Worm (Caenorhabditis elegans): ENCODE data around the gene Y46E12A.2.
A peak's percentile ranks its signal among the peaks of the same experiment; 100 is the strongest.

Y46E12A.2 gene

DNA sequence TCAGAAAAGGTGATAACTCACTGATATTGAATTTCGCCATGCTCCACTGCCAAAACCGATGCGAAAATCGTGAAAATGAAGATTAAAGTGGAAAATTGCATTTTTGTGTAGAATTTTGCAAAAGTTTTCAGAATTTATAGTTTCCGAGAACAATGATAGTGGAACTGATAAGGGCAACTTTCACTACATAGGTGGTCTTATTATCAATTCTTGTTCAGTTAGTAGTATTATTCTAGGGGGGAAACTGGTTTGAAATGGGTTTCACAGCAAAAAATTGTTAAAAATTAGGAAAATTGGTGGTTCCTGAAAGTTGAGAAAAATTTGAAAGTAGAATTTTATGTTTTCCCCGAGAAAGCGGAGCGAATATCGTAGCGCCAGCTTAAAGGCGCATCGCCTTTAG is 581 bp upstream of the Y46E12A.2 start, which contains the start of gene Y46E12A.5:
TSS of gene Y46E12A.5 (minus strand) at position 101 of the 400 bp plus-strand sequence.
- TF ChIP-seq nhr-11 (tag; optimal IDR thresholded peaks at IDR 0.05) (no peak), daf-12 (tag; optimal IDR thresholded peaks at IDR 0.05) (no peak), pqm-1 (tag; optimal IDR thresholded peaks at IDR 0.05) (no peak), fkh-2 (tag; optimal IDR thresholded peaks at IDR 0.05) (no peak), nhr-28 (tag; optimal IDR thresholded peaks at IDR 0.05) (no peak), ztf-4 (tag; optimal IDR thresholded peaks at IDR 0.05) (no peak), nhr-77 (tag; optimal IDR thresholded peaks at IDR 0.05) (no peak), elt-3 (tag; optimal IDR thresholded peaks at IDR 0.05) (no peak), unc-62 (GFP tag; optimal IDR thresholded peaks at IDR 0.05) (no peak), nhr-67 (tag; optimal IDR thresholded peaks at IDR 0.05) (no peak), skn-1 (tag; optimal IDR thresholded peaks at IDR 0.05) (no peak), nfya-1 (tag; optimal IDR thresholded peaks at IDR 0.05; ENCODE audit: insufficient read depth) (no peak), zag-1 (tag; optimal IDR thresholded peaks at IDR 0.05) (no peak), nhr-25 (tag; optimal IDR thresholded peaks at IDR 0.05) (no peak), nhr-43 (tag; optimal IDR thresholded peaks at IDR 0.05; ENCODE audit: poor library complexity, severe bottlenecking) (no peak), egl-27 (tag; optimal IDR thresholded peaks at IDR 0.05) (no peak), pha-4 (tag; optimal IDR thresholded peaks at IDR 0.05) (no peak)

DNA sequence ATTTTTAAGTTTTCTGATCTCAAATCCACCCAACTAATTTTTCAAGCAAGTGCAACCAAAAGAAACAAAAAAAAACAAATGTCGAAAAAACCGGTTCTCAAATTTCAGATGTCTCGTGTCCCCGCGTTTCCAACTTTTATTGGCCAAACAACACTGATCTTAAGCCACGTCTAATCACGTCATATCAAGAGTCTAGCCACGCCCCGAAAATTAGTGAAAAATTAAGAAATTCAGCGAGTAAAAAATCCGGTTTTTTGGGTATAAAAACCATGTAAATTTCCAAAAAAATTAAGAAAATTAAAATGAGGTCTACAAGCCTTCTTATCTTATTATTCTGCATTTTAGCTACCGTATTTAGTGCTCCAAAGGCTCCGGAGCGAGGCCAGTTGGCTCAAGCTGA is 4.5 kb downstream of the Y46E12A.2 start, which contains the start of gene cnc-6:
TSS of gene cnc-6 (plus strand) at position 301 of the 400 bp plus-strand sequence.
- TF ChIP-seq zag-1 (tag; optimal IDR thresholded peaks at IDR 0.05) (no peak), egl-27 (tag; optimal IDR thresholded peaks at IDR 0.05) (no peak), lsy-12 (tag; optimal IDR thresholded peaks at IDR 0.05) (no peak), nhr-12 (tag; optimal IDR thresholded peaks at IDR 0.05) (no peak), lin-15B (tag; optimal IDR thresholded peaks at IDR 0.05) (no peak), ceh-28 (tag; optimal IDR thresholded peaks at IDR 0.05) (no peak), ceh-16 (tag; optimal IDR thresholded peaks at IDR 0.05) (no peak), mml-1 (tag; optimal IDR thresholded peaks at IDR 0.05) (no peak), fos-1 (tag; optimal IDR thresholded peaks at IDR 0.05) (no peak), ztf-11 (tag; optimal IDR thresholded peaks at IDR 0.05) (no peak), nhr-28 (tag; optimal IDR thresholded peaks at IDR 0.05) (no peak), nhr-76 (tag; optimal IDR thresholded peaks at IDR 0.05) (no peak), eor-1 (tag; optimal IDR thresholded peaks at IDR 0.05) (no peak), tbx-2 (tag; optimal IDR thresholded peaks at IDR 0.05) (no peak), nfya-1 (tag; optimal IDR thresholded peaks at IDR 0.05; ENCODE audit: insufficient read depth) (no peak), nhr-25 (tag; optimal IDR thresholded peaks at IDR 0.05) (no peak), lin-39 (tag; optimal IDR thresholded peaks at IDR 0.05) (no peak), ceh-9 (tag; optimal IDR thresholded peaks at IDR 0.05) (no peak)

DNA sequence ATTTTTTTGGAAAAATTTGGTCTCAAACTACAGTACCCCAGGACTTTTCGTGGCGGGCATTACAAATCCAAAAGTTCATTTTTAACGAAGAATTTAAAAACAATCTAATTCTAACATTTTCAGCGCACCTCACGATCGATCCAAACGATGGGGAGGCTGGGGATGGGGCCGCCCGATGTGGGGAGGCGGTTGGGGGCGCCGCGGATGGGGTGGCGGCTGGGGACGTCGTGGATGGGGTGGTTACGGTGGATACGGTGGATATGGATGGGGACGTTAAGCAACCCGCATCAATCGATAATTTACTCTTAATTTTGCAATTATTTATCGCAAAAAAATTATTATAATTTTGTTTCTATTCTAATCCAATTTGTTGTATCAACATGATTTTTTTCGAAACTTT is 5.7 kb downstream of the Y46E12A.2 start:
- no peak for TF ChIP-seq ztf-4 (tag; optimal IDR thresholded peaks at IDR 0.05)
- TF ChIP-seq zag-1 (tag; optimal IDR thresholded peaks at IDR 0.05) = no peak
- TF ChIP-seq daf-12 (tag; optimal IDR thresholded peaks at IDR 0.05) = no peak
- TF ChIP-seq elt-3 (tag; optimal IDR thresholded peaks at IDR 0.05) = no peak

DNA sequence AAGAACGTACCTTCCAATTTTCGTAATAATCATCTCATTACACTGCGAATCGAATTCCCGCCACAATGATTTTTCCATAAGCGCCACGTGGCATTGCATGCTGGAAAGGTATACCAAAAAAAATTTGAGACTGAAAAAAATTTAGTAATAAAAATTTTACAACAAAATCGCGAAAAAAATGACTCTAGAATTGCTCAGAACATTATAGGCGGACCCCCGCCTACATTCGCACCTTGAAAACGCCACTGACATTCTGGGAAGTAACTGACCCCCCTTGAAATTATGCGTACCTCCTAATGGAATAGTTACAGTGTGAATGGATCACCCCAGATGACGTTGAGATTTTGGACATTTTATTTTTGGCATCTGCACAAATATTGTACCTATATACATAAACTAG is 11.3 kb downstream of the Y46E12A.2 start, which contains the start of gene tbx-43:
TSS of gene tbx-43 (minus strand) at position 101 of the 400 bp plus-strand sequence.
- TF ChIP-seq unc-39 (tag; optimal IDR thresholded peaks at IDR 0.05) (no peak), skn-1 (tag; optimal IDR thresholded peaks at IDR 0.05) (no peak), sea-2 (GFP tag; optimal IDR thresholded peaks at IDR 0.05) (no peak), fos-1 (tag; optimal IDR thresholded peaks at IDR 0.05) (no peak), nhr-67 (tag; optimal IDR thresholded peaks at IDR 0.05) (no peak), ztf-11 (tag; optimal IDR thresholded peaks at IDR 0.05) (no peak), ceh-28 (tag; optimal IDR thresholded peaks at IDR 0.05) (no peak), ceh-82 (tag; optimal IDR thresholded peaks at IDR 0.05) (no peak)

DNA sequence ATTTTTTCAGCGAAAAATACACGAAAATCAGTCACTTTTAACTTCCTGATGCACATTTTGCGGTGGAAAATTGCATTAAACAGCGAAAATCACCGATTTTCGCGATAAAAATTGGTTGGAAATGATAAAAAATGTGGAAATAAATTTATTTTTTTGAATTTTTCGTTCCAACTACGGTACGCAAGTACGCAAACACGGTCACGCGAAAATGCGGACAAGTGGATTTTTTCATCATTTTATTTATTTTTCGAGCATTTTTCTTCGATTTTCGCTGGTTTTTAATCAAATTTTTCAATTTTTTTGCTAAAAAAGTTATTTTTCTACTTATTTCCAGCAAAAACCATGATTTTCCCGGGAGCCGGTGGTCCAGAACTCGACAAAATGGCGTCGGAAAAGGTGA is 18.7 kb downstream of the Y46E12A.2 start, which contains the start of gene Y39A3CL.3:
TSS of gene Y39A3CL.3 (plus strand) at position 335 of the 400 bp plus-strand sequence.
- TF ChIP-seq nfya-1 (tag; optimal IDR thresholded peaks at IDR 0.05; ENCODE audit: insufficient read depth) (peak; percentile 55), aly-2 (tag; optimal IDR thresholded peaks at IDR 0.05) (no peak), pha-4 (tag; optimal IDR thresholded peaks at IDR 0.05) (peak; percentile 34), R02D3.7 (tag; optimal IDR thresholded peaks at IDR 0.05) (no peak), nhr-23 (tag; optimal IDR thresholded peaks at IDR 0.05) (peak; percentile 2), lin-15B (tag; optimal IDR thresholded peaks at IDR 0.05) (peak; percentile 12), eor-1 (tag; optimal IDR thresholded peaks at IDR 0.05) (no peak), lsy-12 (tag; optimal IDR thresholded peaks at IDR 0.05) (no peak)
